Worm (Caenorhabditis elegans): ENCODE measurements around the gene uev-2.

- TF ChIP-seq unc-130 (tag; optimal IDR thresholded peaks at IDR 0.05): no peak
- TF ChIP-seq ces-1 (GFP tag; optimal IDR thresholded peaks at IDR 0.05): no peak
- TF ChIP-seq mdl-1 (tag; optimal IDR thresholded peaks at IDR 0.05): no peak
- TF ChIP-seq nhr-11 (tag; optimal IDR thresholded peaks at IDR 0.05): no peak
- no peak for TF ChIP-seq efl-1 (optimal IDR thresholded peaks at IDR 0.05)
- no peak for TF ChIP-seq efl-1 (GFP tag; optimal IDR thresholded peaks at IDR 0.05 in 1 of 2)
- TF ChIP-seq nhr-71 (tag; optimal IDR thresholded peaks at IDR 0.05): no peak
Measured at ce11 chrIII:5620186-5620585, 37.3 kb downstream of the uev-2 start.
